Fruit fly (Drosophila melanogaster) S2 (cell line): ENCODE data around the gene Rbcn-3A.
A peak's percentile ranks its signal among the peaks of the same experiment; 100 is the strongest.

Source experiments
- CG8478 ChIP-seq: fragments of >200 bp; optimal IDR thresholded peaks from 2 replicates; lab custom pipeline; 2018
- CTCF ChIP-seq, 2 experiments: fragments of >200 bp; optimal IDR thresholded peaks; 2 replicates each; lab custom pipeline; 2018

Rbcn-3A gene

DNA sequence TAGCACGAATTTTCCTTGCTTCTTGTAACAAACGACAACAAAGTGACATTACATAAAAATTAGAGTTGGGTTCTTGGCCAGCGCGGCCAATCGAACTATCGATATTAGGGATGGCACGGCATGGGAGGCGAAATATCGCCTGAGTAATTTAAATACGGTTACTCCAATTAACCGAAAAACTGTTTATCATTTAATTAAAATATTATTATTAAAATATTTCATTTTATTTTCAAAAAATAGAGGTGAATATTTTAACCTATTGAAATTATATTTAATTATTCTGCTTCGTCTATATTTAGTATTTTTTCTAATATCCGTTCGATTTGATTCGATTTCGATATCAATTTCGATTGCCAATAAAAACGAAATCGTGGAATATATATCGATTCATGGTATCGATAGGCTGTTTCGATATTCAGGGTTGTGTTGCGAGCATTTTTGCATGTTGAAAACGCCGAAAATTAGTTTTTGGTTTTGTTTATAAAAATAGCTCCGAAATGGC is at the start of gene Rbcn-3A, which contains the start of gene Spx:
TSS of gene Rbcn-3A (minus strand) at position 74 of the 502 bp plus-strand sequence.
TSS of gene Spx (plus strand) at position 409 of the 502 bp plus-strand sequence.
- TF ChIP-seq CTCF (optimal IDR thresholded peaks at IDR 0.05; lab: Kevin White, UChicago), result no peak
- no peak for TF ChIP-seq CG8478 (lab: Kevin White, UChicago)

DNA sequence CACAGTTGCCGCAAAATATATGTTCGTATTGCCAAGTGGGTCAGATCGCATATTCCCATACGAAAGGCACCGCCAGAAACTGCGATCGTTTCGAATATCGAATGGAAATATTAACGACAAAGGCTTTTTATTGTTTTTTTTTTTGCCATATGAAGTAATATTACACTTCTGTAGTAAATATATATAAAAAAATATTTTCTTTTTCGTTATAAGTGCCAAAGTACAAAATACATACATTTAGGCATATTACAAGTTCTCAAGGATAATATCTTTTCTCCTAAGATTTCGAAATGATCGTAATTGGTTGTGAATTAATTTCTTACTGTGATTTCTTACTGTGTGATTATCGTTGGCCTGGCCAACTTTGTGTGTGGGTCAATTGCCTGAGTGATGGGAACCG is 48.9 kb upstream of the Rbcn-3A start:
- TF ChIP-seq CTCF (optimal IDR thresholded peaks at IDR 0.05; lab: Kevin White, UChicago), result no peak
- no peak for TF ChIP-seq CG8478 (lab: Kevin White, UChicago)

DNA sequence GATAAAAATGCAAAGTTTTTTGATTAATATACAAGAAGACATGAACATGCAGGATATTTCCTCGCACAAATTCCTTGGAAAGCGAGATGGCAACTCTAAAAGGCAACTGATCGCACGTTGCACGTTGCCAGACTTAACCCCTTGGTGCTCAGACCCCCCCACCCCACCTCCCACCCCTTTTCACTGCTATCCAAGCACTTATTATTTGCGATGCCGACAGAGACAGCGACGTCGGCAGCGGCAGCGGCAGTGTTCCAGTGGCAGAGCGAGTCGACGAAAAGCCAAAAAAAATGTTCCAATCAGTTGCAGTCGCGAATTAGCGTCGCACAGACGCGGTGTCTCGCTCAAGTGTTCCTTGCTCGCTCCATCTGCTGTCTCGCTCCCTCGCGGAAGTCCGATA is 48.4 kb upstream of the Rbcn-3A start, which contains the start of gene CG3823:
TSS of gene CG3823 (plus strand) at position 301 of the 400 bp plus-strand sequence.
- TF ChIP-seq CG8478 (lab: Kevin White, UChicago) (no peak), CTCF (optimal IDR thresholded peaks at IDR 0.05; lab: Kevin White, UChicago) (no peak)

DNA sequence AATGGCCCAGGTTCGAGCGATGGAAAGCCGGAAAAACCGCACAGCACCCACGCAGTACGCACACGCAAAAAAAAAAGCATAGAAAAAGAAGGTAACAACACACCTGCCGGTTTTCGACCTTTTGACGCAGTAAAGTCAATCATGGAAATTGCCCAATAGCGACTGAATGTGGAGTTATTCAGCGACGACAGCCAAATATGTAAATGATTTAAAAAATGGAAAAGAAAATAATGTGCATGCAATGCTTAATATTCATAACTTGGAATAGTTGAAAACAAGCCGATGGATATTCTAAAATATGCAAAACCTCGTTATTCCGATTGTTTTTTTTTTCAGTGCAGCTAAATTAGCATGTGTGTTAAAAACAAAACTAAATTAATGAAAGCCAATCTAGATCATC is 47.9 kb upstream of the Rbcn-3A start:
- no peak for TF ChIP-seq CTCF (optimal IDR thresholded peaks at IDR 0.05; lab: Kevin White, UChicago)
- no peak for TF ChIP-seq CG8478 (lab: Kevin White, UChicago)

DNA sequence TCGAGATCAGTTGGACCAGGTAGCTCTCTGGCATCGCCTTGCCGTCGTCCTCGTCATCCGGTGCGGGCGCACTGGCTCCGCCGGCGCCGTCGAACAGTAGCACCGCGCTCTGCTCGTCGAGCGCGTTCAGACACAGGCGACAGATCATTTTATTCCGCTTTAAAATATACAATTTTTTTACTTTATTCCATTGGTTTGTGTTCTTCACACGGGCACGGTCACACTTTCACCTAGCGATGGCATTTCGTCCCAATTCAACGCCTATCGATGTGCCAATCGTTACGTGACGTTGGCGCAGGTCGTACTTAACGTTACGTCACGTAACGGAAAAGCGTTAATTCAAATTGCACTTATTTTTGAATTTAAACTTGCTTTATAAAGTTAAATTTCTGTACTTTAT is 45.8 kb upstream of the Rbcn-3A start, which contains the start of gene CG12219:
TSS of gene CG12219 (minus strand) at position 234 of the 400 bp plus-strand sequence.
- TF ChIP-seq CG8478 (lab: Kevin White, UChicago) (no peak), CTCF (optimal IDR thresholded peaks at IDR 0.05; lab: Kevin White, UChicago) (no peak)

DNA sequence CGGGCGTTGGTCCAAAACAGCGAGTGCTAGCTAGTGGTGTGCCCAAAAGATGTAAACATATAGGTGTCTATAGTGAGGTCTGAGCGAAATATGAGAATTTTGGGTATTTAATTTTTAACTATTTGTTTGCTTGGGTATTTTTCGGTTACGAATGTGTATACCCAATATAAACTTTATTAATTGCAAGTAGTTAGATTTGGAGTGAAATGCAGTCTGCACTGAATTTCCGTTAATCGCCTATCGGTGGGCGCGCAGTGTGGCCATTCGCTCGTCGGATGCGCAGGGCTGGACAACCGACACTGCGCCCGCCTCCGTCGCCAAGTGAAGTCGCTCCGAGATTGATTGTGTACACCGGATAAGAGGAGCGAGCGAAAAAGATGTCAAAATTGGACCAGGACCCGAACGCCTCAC is 39.8 kb upstream of the Rbcn-3A start, which contains the start of the genes CG15891 and CG3815:
TSS of gene CG15891 (minus strand) at position 217 of the 411 bp plus-strand sequence.
TSS of gene CG3815 (plus strand) at position 261 of the 411 bp plus-strand sequence.
- no peak for TF ChIP-seq CG8478 (lab: Kevin White, UChicago)
- TF ChIP-seq CTCF (optimal IDR thresholded peaks at IDR 0.05; lab: Kevin White, UChicago), result no peak

DNA sequence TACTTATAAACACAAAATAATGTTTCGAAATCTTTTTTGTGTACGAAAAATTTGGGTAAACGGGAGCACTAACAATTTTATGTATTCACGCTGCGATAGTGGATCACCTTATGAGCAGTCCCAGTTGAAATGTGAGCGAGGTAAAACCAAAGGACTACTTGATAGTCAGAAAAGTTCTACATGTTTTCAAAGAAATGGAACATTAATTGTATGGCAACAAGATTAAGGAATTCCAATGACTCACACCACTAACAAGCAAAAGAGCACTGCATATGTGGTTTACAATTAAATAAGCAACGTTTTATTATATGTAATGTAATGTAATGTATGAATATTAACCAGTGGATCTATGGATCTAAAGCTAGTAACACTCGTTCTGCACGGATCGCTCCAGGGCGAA is 39.0 kb upstream of the Rbcn-3A start, which contains the start of gene CG15892:
TSS of gene CG15892 (minus strand) at position 101 of the 400 bp plus-strand sequence.
- TF ChIP-seq CG8478 (lab: Kevin White, UChicago) (no peak), CTCF (optimal IDR thresholded peaks at IDR 0.05; lab: Kevin White, UChicago) (no peak)

DNA sequence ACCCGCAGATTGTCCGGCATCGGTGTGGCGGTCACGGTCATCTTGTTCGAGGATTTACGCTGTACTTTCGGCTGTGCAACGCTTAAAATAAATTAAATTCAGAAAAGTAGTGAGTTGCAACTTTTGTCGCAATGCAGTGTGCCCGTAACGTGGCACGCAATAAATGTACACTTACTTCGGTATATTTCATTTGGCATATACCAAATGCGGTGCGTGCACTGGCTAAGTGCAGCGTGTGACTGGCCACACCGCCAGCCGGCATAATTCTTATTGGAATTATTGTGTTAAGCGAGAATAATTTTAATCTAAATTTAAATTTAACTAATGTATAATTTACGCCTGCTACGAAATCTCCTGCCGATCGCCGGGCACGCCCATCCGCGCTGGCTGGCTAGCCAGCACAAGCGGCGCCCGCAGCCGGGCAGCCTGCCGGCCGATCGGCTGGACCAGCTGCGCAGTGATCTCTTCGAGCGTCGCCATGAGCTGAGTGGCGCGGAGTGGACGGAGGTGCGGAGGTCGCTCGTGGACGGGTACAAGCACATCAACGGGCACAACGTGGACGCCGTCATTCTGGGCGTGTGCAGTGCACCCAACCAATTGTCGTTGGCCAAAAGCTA is 35.9 kb upstream of the Rbcn-3A start, which contains the start of the genes Rpt4 and mldr:
TSS of gene Rpt4 (minus strand) at position 163 of the 617 bp plus-strand sequence.
TSS of gene mldr (plus strand) at position 221 of the 617 bp plus-strand sequence.
- TF ChIP-seq CTCF (optimal IDR thresholded peaks at IDR 0.05; lab: Kevin White, UChicago) (peak in 1 of 2 experiments; percentile 25), CG8478 (lab: Kevin White, UChicago) (no peak)

DNA sequence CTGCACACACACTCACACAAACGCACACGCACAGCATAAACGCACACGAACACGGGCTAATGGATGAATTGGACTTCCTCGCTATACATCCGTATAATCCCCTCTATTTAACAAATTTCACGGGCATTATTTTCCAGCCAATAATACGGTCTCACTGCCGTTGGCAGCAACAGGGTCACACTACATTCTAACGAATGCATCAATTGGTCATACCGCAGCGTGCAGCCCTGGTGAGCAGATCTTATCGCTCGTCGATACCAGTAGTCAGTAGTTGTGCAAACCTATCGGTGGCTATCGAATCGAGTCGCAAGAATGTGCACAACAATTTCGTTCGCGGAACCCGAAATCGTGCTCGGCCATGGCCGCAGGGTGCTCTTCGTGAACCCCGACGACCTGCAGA is 32.6 kb upstream of the Rbcn-3A start, which contains the start of the genes Top3beta and wuho:
TSS of gene Top3beta (minus strand) at position 149 of the 400 bp plus-strand sequence.
TSS of gene wuho (plus strand) at position 259 of the 400 bp plus-strand sequence.
- no peak for TF ChIP-seq CG8478 (lab: Kevin White, UChicago)
- peak; percentile 46 to 48 for TF ChIP-seq CTCF (optimal IDR thresholded peaks at IDR 0.05; lab: Kevin White, UChicago)

DNA sequence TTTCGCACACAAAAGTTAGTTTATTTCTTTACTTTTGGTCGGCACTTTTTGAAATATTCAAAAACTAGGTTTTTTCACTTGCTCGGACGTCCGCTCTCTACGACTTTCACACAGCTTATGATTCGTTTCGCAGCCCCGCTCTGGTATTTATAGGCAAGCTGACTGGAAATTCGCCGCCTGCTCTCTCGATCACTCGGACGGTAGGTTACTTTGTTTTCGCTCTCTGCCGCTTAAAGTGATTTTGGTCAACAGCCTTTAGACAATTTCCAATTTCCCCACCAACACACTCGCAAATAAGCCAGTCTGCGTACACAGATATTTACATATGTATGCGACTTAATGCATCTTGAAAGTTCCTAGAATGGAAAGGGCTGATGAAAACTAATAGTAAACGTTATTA is 28.2 kb upstream of the Rbcn-3A start, which contains the start of gene CG11700:
TSS of gene CG11700 (minus strand) at position 106 of the 400 bp plus-strand sequence.
- no peak for TF ChIP-seq CG8478 (lab: Kevin White, UChicago)
- TF ChIP-seq CTCF (optimal IDR thresholded peaks at IDR 0.05; lab: Kevin White, UChicago), result no peak

DNA sequence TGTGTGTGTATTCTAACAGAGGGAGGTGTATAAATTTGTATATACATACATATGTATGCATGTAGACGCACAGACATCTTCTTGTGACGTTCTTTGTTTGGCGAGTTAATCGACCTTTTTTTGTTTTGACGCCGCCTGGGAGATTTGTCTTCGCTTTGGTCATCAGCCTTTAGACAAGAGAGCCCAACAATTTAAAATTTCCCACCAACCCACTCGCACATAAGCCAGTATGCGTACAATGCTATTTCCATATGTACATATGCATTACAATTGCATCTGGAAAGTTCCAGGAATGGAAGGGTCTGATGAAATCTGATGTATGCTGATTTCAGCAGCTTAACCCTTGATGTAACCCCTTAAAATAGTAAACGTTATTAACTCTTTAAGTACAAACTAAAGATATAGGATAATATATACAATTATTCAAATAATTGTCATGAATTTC is 24.4 kb upstream of the Rbcn-3A start, which contains the start of gene Ubi-p5E:
TSS of gene Ubi-p5E (minus strand) at position 19 of the 445 bp plus-strand sequence.
- TF ChIP-seq CTCF (optimal IDR thresholded peaks at IDR 0.05; lab: Kevin White, UChicago), result no peak
- TF ChIP-seq CG8478 (lab: Kevin White, UChicago), result no peak

DNA sequence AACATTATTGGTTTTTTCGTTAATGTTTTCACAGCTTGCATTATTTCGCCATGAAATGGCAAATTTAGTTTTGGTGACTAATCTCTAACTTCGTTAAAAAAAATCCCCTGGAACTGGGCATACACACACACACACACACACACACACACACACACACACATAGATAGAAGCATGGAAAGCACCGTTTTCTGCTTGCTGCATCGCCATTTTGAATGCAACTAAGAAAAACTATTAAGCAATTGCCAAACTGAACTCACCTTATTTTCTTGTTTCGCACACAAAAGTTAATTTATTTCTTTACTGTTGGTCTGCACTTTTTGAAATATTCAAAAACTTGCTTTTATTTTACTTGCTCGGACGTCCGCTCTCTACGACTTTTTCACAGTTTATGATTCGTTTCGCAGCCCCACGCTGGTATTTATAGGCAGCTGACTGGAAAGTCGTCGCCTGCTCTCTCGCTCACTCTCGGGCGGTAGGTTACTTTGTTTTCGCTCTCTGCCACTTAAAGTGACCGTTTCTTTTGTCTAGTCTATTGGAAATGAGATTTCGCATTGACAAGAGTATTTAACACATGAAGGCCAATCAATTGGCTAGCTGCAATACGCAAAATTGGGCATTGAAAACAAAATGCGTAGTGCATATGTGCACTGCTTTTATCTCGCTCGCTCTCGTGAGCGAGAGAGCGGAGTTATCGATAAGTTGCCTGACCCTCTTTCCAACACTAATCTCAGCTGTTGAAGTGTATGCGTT is 23.8 kb upstream of the Rbcn-3A start:
- no peak for TF ChIP-seq CG8478 (lab: Kevin White, UChicago)
- TF ChIP-seq CTCF (optimal IDR thresholded peaks at IDR 0.05; lab: Kevin White, UChicago), result no peak

DNA sequence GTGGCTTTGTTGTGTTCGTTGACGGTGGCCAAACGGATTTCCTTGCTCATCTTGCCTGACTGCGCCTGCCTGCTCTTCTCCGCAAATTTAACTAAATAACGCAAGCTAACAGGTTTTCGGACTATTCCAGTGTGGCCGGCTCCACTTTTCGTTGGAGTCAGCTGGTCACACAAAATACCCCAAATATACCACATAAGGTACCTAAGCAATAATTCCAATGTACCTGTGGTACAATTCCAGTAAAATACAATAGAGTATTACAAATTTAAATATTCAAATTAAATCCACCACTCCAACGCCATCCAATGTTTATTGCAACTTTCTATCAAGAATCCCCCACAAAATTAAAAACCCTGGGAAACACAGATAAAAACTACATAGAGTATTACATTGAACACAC is 21.3 kb upstream of the Rbcn-3A start, which contains the start of gene CG3566:
TSS of gene CG3566 (minus strand) at position 135 of the 400 bp plus-strand sequence.
- TF ChIP-seq CTCF (optimal IDR thresholded peaks at IDR 0.05; lab: Kevin White, UChicago) (no peak), CG8478 (lab: Kevin White, UChicago) (no peak)
